Worm (Caenorhabditis elegans) whole organism, late embryonic: ENCODE measurements around the gene srz-102.

ENCODE experiments used
- K02D7.2 ChIP-seq: sonication (generic microtip); optimal IDR thresholded peaks from 2 replicates; lab custom pipeline; 2017; ENCODE audit warnings: mild to moderate bottlenecking, missing genetic modification characterization, missing compliant biosample characterization
- K09A11.1 ChIP-seq: sonication (generic microtip); optimal IDR thresholded peaks from 2 replicates; lab custom pipeline; 2017; ENCODE audit warnings: antibody characterized with exemption, mild to moderate bottlenecking, missing genetic modification characterization, missing compliant biosample characterization; ENCODE audit not compliant: insufficient read depth
- T23F11.4 ChIP-seq: fragments of 200-800 bp; sonication (Bioruptor generic); optimal IDR thresholded peaks from 2 replicates; lab custom pipeline; 2018; ENCODE audit warnings: mild to moderate bottlenecking, missing genetic modification characterization, missing compliant biosample characterization
- Y22D7AL.16 ChIP-seq: sonication (generic microtip); optimal IDR thresholded peaks from 2 replicates; lab custom pipeline; 2016; ENCODE audit warnings: missing genetic modification characterization, missing compliant biosample characterization
- ahr-1 ChIP-seq: sonication (generic microtip); optimal IDR thresholded peaks from 2 replicates; lab custom pipeline; 2016; ENCODE audit warnings: missing genetic modification characterization, missing compliant biosample characterization
- ceh-18 ChIP-seq: sonication (generic microtip); optimal IDR thresholded peaks from 2 replicates; lab custom pipeline; 2016; ENCODE audit warnings: missing genetic modification characterization, missing compliant biosample characterization
- ceh-19 ChIP-seq: fragments of 200-800 bp; sonication (Bioruptor generic); optimal IDR thresholded peaks from 2 replicates; lab custom pipeline; 2018; ENCODE audit warnings: mild to moderate bottlenecking, missing genetic modification characterization, missing compliant biosample characterization
- ceh-30 ChIP-seq: fragments of 150-350 bp; optimal IDR thresholded peaks from 2 replicates; lab custom pipeline; 2014; ENCODE audit warnings: missing biosample characterization, missing genetic modification characterization
- ceh-31 ChIP-seq: sonication (generic microtip); optimal IDR thresholded peaks from 2 replicates; lab custom pipeline; 2016; ENCODE audit warnings: missing genetic modification characterization, missing compliant biosample characterization
- ceh-45 ChIP-seq: fragments of 200-800 bp; sonication (Bioruptor generic); IDR thresholded peaks from 2 replicates; pipeline ENCODE4 v1.3.6; 2022; ENCODE audit warnings: missing genetic modification reagents, missing genetic modification characterization, missing compliant biosample characterization
- ceh-48 ChIP-seq: sonication (generic microtip); optimal IDR thresholded peaks from 2 replicates; lab custom pipeline; 2016; ENCODE audit warnings: missing genetic modification characterization, inconsistent platforms, missing compliant biosample characterization
- ceh-6 ChIP-seq: fragments of 200-800 bp; sonication (Bioruptor generic); optimal IDR thresholded peaks from 2 replicates; lab custom pipeline; 2018; ENCODE audit warnings: mild to moderate bottlenecking, missing genetic modification characterization, missing compliant biosample characterization
- che-1 ChIP-seq: sonication (generic microtip); optimal IDR thresholded peaks from 2 replicates; lab custom pipeline; 2016; ENCODE audit warnings: mild to moderate bottlenecking, missing genetic modification characterization, missing compliant biosample characterization
- dve-1 ChIP-seq: sonication (generic microtip); optimal IDR thresholded peaks from 2 replicates; lab custom pipeline; 2017; ENCODE audit warnings: antibody characterized with exemption, mild to moderate bottlenecking, missing genetic modification characterization, missing compliant biosample characterization
- elt-2 ChIP-seq: sonication (generic microtip); optimal IDR thresholded peaks from 2 replicates; lab custom pipeline; 2016; ENCODE audit warnings: missing genetic modification reagents, missing genetic modification characterization, missing compliant biosample characterization
- elt-4 ChIP-seq: sonication (generic microtip); optimal IDR thresholded peaks from 2 replicates; lab custom pipeline; 2016; ENCODE audit warnings: missing genetic modification characterization, missing compliant biosample characterization
- eyg-1 ChIP-seq: sonication (generic microtip); optimal IDR thresholded peaks from 2 replicates; lab custom pipeline; 2016; ENCODE audit warnings: missing genotype, missing genetic modification characterization, missing compliant biosample characterization
- fax-1 ChIP-seq: sonication (generic microtip); optimal IDR thresholded peaks from 2 replicates; lab custom pipeline; 2016; ENCODE audit warnings: missing genotype, missing genetic modification characterization, missing compliant biosample characterization
- fkh-10 ChIP-seq: fragments of 150-350 bp; optimal IDR thresholded peaks from 2 replicates; lab custom pipeline; 2014; ENCODE audit warnings: missing biosample characterization, missing genetic modification reagents, missing genetic modification characterization
- hlh-13 ChIP-seq: fragments of 200-800 bp; sonication (Bioruptor generic); optimal IDR thresholded peaks from 2 replicates; lab custom pipeline; 2018; ENCODE audit warnings: mild to moderate bottlenecking, missing genetic modification characterization, missing compliant biosample characterization
- hlh-15 ChIP-seq: sonication (generic microtip); optimal IDR thresholded peaks from 2 replicates; lab custom pipeline; 2016; ENCODE audit warnings: missing genetic modification characterization, missing compliant biosample characterization
- hlh-30 ChIP-seq: sonication (generic microtip); optimal IDR thresholded peaks from 2 replicates; lab custom pipeline; 2017; ENCODE audit warnings: antibody characterized with exemption, missing genetic modification characterization, missing compliant biosample characterization; ENCODE audit not compliant: insufficient read depth
- mec-3 ChIP-seq: sonication (generic microtip); optimal IDR thresholded peaks from 2 replicates; lab custom pipeline; 2016; ENCODE audit warnings: borderline replicate concordance, missing genetic modification characterization, missing compliant biosample characterization
- nfya-1 ChIP-seq: sonication (generic microtip); optimal IDR thresholded peaks from 2 replicates; lab custom pipeline; 2017; ENCODE audit warnings: missing genetic modification characterization, mild to moderate bottlenecking, missing compliant biosample characterization, antibody characterized with exemption, moderate library complexity
- nhr-11 ChIP-seq: fragments of 150-350 bp; optimal IDR thresholded peaks from 2 replicates; lab custom pipeline; 2014; ENCODE audit warnings: missing biosample characterization, missing genetic modification characterization
- npax-4 ChIP-seq: sonication (generic microtip); optimal IDR thresholded peaks from 2 replicates; lab custom pipeline; 2016; ENCODE audit warnings: missing genetic modification characterization, missing compliant biosample characterization
- pat-9 ChIP-seq: fragments of 200-800 bp; sonication (Bioruptor generic); optimal IDR thresholded peaks from 2 replicates; lab custom pipeline; 2018; ENCODE audit warnings: mild to moderate bottlenecking, missing genetic modification characterization, moderate library complexity, missing compliant biosample characterization
- pax-1 ChIP-seq: fragments of 150-350 bp; optimal IDR thresholded peaks from 2 replicates; lab custom pipeline; 2014; ENCODE audit warnings: missing biosample characterization, missing genetic modification characterization
- pha-2 ChIP-seq: sonication (generic microtip); optimal IDR thresholded peaks from 2 replicates; lab custom pipeline; 2017; ENCODE audit warnings: mild to moderate bottlenecking, missing genetic modification characterization, missing compliant biosample characterization
- pros-1 ChIP-seq: fragments of 150-350 bp; optimal IDR thresholded peaks from 2 replicates; lab custom pipeline; 2014; ENCODE audit warnings: missing biosample characterization, missing genetic modification reagents, missing genetic modification characterization
- ref-2 ChIP-seq: sonication (generic microtip); optimal IDR thresholded peaks from 2 replicates; lab custom pipeline; 2016; ENCODE audit warnings: missing genetic modification characterization, missing compliant biosample characterization
- rnt-1 ChIP-seq: sonication (generic microtip); optimal IDR thresholded peaks from 2 replicates; lab custom pipeline; 2016; ENCODE audit warnings: missing genetic modification characterization, missing compliant biosample characterization
- sox-4 ChIP-seq: sonication (generic microtip); optimal IDR thresholded peaks from 2 replicates; lab custom pipeline; 2017; ENCODE audit warnings: mild to moderate bottlenecking, missing genetic modification characterization, inconsistent platforms, missing compliant biosample characterization
- tbx-7 ChIP-seq: sonication (generic microtip); optimal IDR thresholded peaks from 2 replicates; lab custom pipeline; 2016; ENCODE audit warnings: missing genotype, missing genetic modification characterization, missing compliant biosample characterization
- unc-42 ChIP-seq: sonication (generic microtip); optimal IDR thresholded peaks from 2 replicates; lab custom pipeline; 2016; ENCODE audit warnings: missing genotype, missing genetic modification characterization, missing compliant biosample characterization
- unc-55 ChIP-seq: sonication (generic microtip); optimal IDR thresholded peaks from 2 replicates; lab custom pipeline; 2017; ENCODE audit warnings: missing biosample characterization, missing genetic modification reagents, missing genetic modification characterization
- unc-86 ChIP-seq: sonication (generic microtip); optimal IDR thresholded peaks from 2 replicates; lab custom pipeline; 2016; ENCODE audit warnings: missing genetic modification characterization, missing compliant biosample characterization
- zip-5 ChIP-seq: sonication (generic microtip); optimal IDR thresholded peaks from 2 replicates; lab custom pipeline; 2016; ENCODE audit warnings: missing genetic modification characterization, missing compliant biosample characterization
- ztf-16 ChIP-seq: sonication (generic microtip); optimal IDR thresholded peaks from 2 replicates; lab custom pipeline; 2017; ENCODE audit warnings: missing genetic modification characterization, missing compliant biosample characterization

Gene srz-102

DNA sequence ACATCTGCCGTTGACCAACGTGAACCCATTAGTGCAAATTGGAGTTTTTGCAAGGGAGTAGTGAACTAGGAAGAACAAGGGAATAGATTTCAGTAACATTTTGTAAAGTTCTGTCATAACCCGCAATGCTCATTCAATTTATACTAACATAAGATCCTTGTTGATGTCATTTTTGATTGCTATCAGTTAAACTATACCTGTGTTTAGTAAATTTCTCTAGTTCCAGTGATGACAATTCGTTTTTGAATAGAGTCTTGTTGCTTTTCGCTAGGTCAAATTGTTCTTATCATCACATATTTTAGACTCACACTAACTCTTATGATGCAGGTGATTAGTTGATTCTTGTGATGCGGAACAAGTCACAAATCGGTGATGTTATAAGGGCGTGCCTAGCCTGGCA, 19.2 kb downstream of the srz-102 start, which contains the start of gene clec-9:
Gene clec-9 (minus strand): TSS at position 101 of the 400 bp plus-strand sequence.
- TF ChIP-seq zip-5 (tag; lab: Kevin White, UChicago) (no peak), rnt-1 (tag; lab: Kevin White, UChicago) (no peak), che-1 (tag; lab: Kevin White, UChicago) (no peak), ahr-1 (tag; lab: Kevin White, UChicago) (no peak), pros-1 (no peak)

DNA sequence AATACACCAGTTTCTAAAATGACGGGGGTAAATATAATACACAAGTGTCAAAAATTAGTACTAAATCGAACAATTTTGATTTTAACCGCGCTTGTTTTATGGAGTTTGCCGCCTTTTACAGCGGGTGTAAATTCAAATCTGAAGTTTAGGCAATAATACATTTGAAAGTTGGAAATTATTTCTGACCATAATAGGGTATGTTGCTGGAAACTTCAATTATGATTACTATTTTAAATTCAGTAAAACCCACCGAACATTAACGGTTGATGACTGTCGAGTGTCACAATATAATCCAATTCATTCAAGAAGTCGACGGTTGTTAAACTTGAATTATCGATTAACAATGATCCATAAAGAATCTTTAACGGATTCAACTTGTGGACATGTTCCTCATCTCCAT, 26.5 kb downstream of the srz-102 start:
- TF ChIP-seq T23F11.4 (GFP tag; lab: Kevin White, UChicago) = no peak
- no peak for TF ChIP-seq sox-4 (tag; lab: Kevin White, UChicago)
- no peak for TF ChIP-seq ahr-1 (tag; lab: Kevin White, UChicago)
- TF ChIP-seq elt-2 = no peak
- TF ChIP-seq, all 69 proteins: peak for 0

DNA sequence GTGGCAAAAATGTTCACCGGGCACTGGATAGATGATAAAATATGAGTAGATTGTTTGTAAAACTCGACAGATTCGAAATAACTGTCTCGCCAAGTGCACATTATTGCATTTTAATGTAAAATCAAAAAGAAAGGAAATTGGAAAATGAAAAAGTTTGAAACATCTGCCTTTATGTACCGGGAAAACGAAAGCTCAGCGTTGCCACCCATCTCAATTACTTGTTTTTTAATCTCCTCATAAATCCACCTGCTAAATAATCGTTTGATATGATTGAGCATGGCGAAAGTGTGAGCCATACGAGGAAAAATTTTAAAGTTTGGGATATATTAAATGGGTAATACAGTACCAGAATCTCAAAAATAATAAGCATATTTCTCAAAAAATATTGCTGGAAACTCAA, 29.2 kb downstream of the srz-102 start, which contains the start of gene srh-137:
Gene srh-137 (minus strand): TSS at position 101 of the 400 bp plus-strand sequence.
- TF ChIP-seq ceh-31 (tag; lab: Kevin White, UChicago) (no peak), unc-86 (tag; lab: Kevin White, UChicago) (no peak), eyg-1 (tag; lab: Kevin White, UChicago) (no peak), hlh-15 (tag; lab: Kevin White, UChicago) (no peak), ceh-48 (tag; lab: Kevin White, UChicago) (no peak), pax-1 (tag; lab: Kevin White, UChicago) (no peak), ceh-45 (GFP tag; lab: Robert Waterston, UW) (no peak), ztf-16 (no peak), pat-9 (tag; lab: Kevin White, UChicago) (no peak), nfya-1 (tag; lab: Kevin White, UChicago) (no peak), K02D7.2 (tag; lab: Kevin White, UChicago) (no peak), hlh-30 (tag; lab: Kevin White, UChicago) (no peak), hlh-13 (GFP tag; lab: Kevin White, UChicago) (no peak), unc-55 (GFP tag; lab: Kevin White, UChicago) (no peak), nhr-11 (tag; lab: Kevin White, UChicago) (no peak), npax-4 (no peak), elt-4 (tag; lab: Kevin White, UChicago) (no peak), fkh-10 (GFP tag; lab: Kevin White, UChicago) (no peak)

DNA sequence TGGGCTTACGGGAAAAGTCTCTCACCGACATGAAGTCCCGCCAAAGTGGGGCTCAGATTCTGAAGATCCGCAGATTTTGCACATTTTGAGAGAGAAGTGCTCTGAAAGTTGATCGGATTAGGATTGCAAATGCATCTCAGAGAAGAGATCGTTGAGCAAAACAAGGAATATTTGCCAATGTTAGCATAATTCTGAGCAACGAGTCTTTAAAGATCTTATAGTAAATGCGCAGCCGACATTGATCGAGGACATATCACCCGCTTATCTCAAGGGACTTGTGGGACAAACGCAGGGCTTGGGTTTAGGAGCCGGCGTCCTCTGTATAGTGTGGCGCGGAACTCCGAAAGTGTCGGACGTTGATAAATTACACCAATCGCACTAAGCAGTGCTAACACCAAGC, 36.4 kb downstream of the srz-102 start, which contains the start of gene nhr-112:
Gene nhr-112 (minus strand): TSS at position 101 of the 400 bp plus-strand sequence.
- no peak for TF ChIP-seq mec-3 (tag; lab: Kevin White, UChicago)
- TF ChIP-seq fkh-10 (GFP tag; lab: Kevin White, UChicago) = no peak
- no peak for TF ChIP-seq unc-42 (tag; lab: Kevin White, UChicago)
- no peak for TF ChIP-seq ceh-30
- TF ChIP-seq dve-1 (tag; lab: Kevin White, UChicago) = no peak
- TF ChIP-seq Y22D7AL.16 (tag; lab: Kevin White, UChicago) = no peak
- TF ChIP-seq ceh-19 (GFP tag; lab: Kevin White, UChicago) = no peak
- TF ChIP-seq ref-2 (tag; lab: Kevin White, UChicago) = no peak
- no peak for TF ChIP-seq rnt-1 (tag; lab: Kevin White, UChicago)
- no peak for TF ChIP-seq fax-1 (tag; lab: Kevin White, UChicago)
- no peak for TF ChIP-seq ceh-18 (tag; lab: Kevin White, UChicago)
- no peak for TF ChIP-seq ceh-6 (GFP tag; lab: Kevin White, UChicago)
- TF ChIP-seq tbx-7 (tag; lab: Kevin White, UChicago) = no peak
- no peak for TF ChIP-seq K09A11.1
- no peak for TF ChIP-seq che-1 (tag; lab: Kevin White, UChicago)
- TF ChIP-seq pha-2 = no peak
- TF ChIP-seq K02D7.2 (tag; lab: Kevin White, UChicago) = no peak
